Worm (Caenorhabditis elegans) whole organism, early embryonic: Measurements from ENCODE around the gene C53A3.3.

Experiments
- B0310.2 ChIP-seq: sonication (generic microtip); optimal IDR thresholded peaks from 2 replicates; lab custom pipeline; 2016; ENCODE audit warnings: mild to moderate bottlenecking, missing genetic modification characterization, missing compliant biosample characterization
- F13C5.2 ChIP-seq: sonication (generic microtip); optimal IDR thresholded peaks from 2 replicates; lab custom pipeline; 2017; ENCODE audit warnings: mild to moderate bottlenecking, missing genetic modification characterization, inconsistent platforms, missing compliant biosample characterization
- aly-1 ChIP-seq: sonication (generic microtip); optimal IDR thresholded peaks from 2 replicates; lab custom pipeline; 2016; ENCODE audit warnings: missing genetic modification characterization, missing compliant biosample characterization
- ama-1 ChIP-seq: fragments of 150-350 bp; optimal IDR thresholded peaks from 2 replicates; lab custom pipeline; 2014
- ceh-36 ChIP-seq: sonication (generic microtip); optimal IDR thresholded peaks from 2 replicates; lab custom pipeline; 2016; ENCODE audit warnings: missing genetic modification characterization, inconsistent platforms, missing compliant biosample characterization
- ets-7 ChIP-seq: sonication (generic microtip); optimal IDR thresholded peaks from 2 replicates; lab custom pipeline; 2016; ENCODE audit warnings: missing genotype, missing genetic modification characterization, missing compliant biosample characterization
- flt-1 ChIP-seq: fragments of 200-800 bp; sonication (Bioruptor generic); IDR thresholded peaks from 2 replicates; pipeline ENCODE4 v1.3.6; 2022; ENCODE audit warnings: missing genetic modification characterization, missing compliant biosample characterization
- hmbx-1 ChIP-seq: sonication (generic microtip); optimal IDR thresholded peaks from 2 replicates; lab custom pipeline; 2016; ENCODE audit warnings: mild to moderate bottlenecking, missing genetic modification characterization, missing compliant biosample characterization
- hmg-4 ChIP-seq: fragments of 200-800 bp; sonication (Bioruptor generic); optimal IDR thresholded peaks from 2 replicates; lab custom pipeline; 2018; ENCODE audit warnings: mild to moderate bottlenecking, missing genetic modification characterization, missing compliant biosample characterization
- hnd-1 ChIP-seq: sonication (generic microtip); optimal IDR thresholded peaks from 2 replicates; lab custom pipeline; 2016; ENCODE audit warnings: missing genetic modification characterization, missing compliant biosample characterization
- pes-1 ChIP-seq: fragments of 200-800 bp; sonication (Bioruptor generic); IDR thresholded peaks from 2 replicates; pipeline ENCODE4 v1.3.6; 2022; ENCODE audit warnings: missing genetic modification reagents, missing genetic modification characterization, missing compliant biosample characterization
- tbx-11 ChIP-seq: fragments of 200-800 bp; sonication (Bioruptor generic); IDR thresholded peaks from 2 replicates; pipeline ENCODE4 v1.3.6; 2022; ENCODE audit warnings: missing genetic modification characterization, missing compliant biosample characterization
- tbx-37 ChIP-seq: fragments of 200-800 bp; sonication (Bioruptor generic); conservative IDR thresholded peaks from 2 replicates; pipeline ENCODE4 v1.3.6; 2022; ENCODE audit warnings: missing genetic modification reagents, missing genetic modification characterization, missing compliant biosample characterization
- tra-4 ChIP-seq: sonication (generic microtip); optimal IDR thresholded peaks from 2 replicates; lab custom pipeline; 2017; ENCODE audit warnings: missing genetic modification characterization, missing compliant biosample characterization

ce11 chrV:5712189-5712588, 44.1 kb upstream of the C53A3.3 start:
- TF ChIP-seq hmg-4 (GFP tag; lab: Kevin White, UChicago) (no peak), ama-1 (lab: Kevin White, UChicago) (no peak), flt-1 (GFP tag; lab: Robert Waterston, UW) (no peak), tra-4 (tag; lab: Kevin White, UChicago) (no peak), aly-1 (tag; lab: Kevin White, UChicago) (no peak), F13C5.2 (tag; lab: Kevin White, UChicago) (no peak), ceh-36 (tag; lab: Kevin White, UChicago) (no peak), B0310.2 (tag; lab: Kevin White, UChicago) (no peak), pes-1 (GFP tag; lab: Robert Waterston, UW) (no peak), tbx-11 (GFP tag; lab: Robert Waterston, UW) (no peak), tbx-37 (no peak), ets-7 (tag; lab: Kevin White, UChicago) (no peak), hmbx-1 (tag; lab: Kevin White, UChicago) (no peak), hnd-1 (tag; lab: Kevin White, UChicago) (no peak)
